Worm (Caenorhabditis elegans) whole organism, young adult: Measurements from ENCODE around the gene ZK1240.1.
A peak's percentile ranks its signal among the peaks of the same experiment; 100 is the strongest.

ENCODE experiments used
- C06A6.2 ChIP-seq: fragments of 200-800 bp; sonication (Bioruptor generic); conservative IDR thresholded peaks from 2 replicates; pipeline ENCODE4 v1.3.6; 2022; ENCODE audit warnings: missing genetic modification characterization, missing compliant biosample characterization
- F10E7.11 ChIP-seq: sonication (generic microtip); optimal IDR thresholded peaks from 2 replicates; lab custom pipeline; 2017; ENCODE audit warnings: mild to moderate bottlenecking, missing genetic modification characterization, moderate library complexity, missing compliant biosample characterization
- F33H1.4 ChIP-seq: fragments of 200-800 bp; sonication (Bioruptor generic); IDR thresholded peaks from 2 replicates; pipeline ENCODE4 v1.3.6; 2022; ENCODE audit warnings: missing genetic modification reagents, missing genetic modification characterization, missing compliant biosample characterization
- F52B5.7 ChIP-seq: sonication (generic microtip); optimal IDR thresholded peaks from 2 replicates; lab custom pipeline; 2016; ENCODE audit warnings: mild to moderate bottlenecking, missing genetic modification characterization, missing compliant biosample characterization
- F55B11.4 ChIP-seq: sonication (generic microtip); optimal IDR thresholded peaks from 2 replicates; lab custom pipeline; 2016; ENCODE audit warnings: missing compliant biosample characterization, missing genetic modification characterization, borderline replicate concordance; ENCODE audit not compliant: insufficient read depth
- K11D2.4 ChIP-seq: fragments of 200-800 bp; sonication (Bioruptor generic); IDR thresholded peaks from 2 replicates; pipeline ENCODE4 v1.3.6; 2022; ENCODE audit warnings: missing genetic modification reagents, missing genetic modification characterization, missing compliant biosample characterization
- K12H6.12 ChIP-seq: fragments of 200-800 bp; sonication (Bioruptor generic); optimal IDR thresholded peaks from 2 replicates; lab custom pipeline; 2018; ENCODE audit warnings: mild to moderate bottlenecking, missing genetic modification characterization, missing compliant biosample characterization
- Y56A3A.18 ChIP-seq: fragments of 200-800 bp; sonication (Bioruptor generic); IDR thresholded peaks from 2 replicates; pipeline ENCODE4 v1.3.6; 2022; ENCODE audit warnings: missing genetic modification reagents, missing genetic modification characterization, missing compliant biosample characterization
- ZK185.1 ChIP-seq: sonication (generic microtip); optimal IDR thresholded peaks from 2 replicates; lab custom pipeline; 2016; ENCODE audit warnings: mild to moderate bottlenecking, missing genetic modification characterization, missing compliant biosample characterization; ENCODE audit not compliant: poor library complexity, severe bottlenecking
- aptf-2 ChIP-seq: fragments of 200-800 bp; sonication (Bioruptor generic); conservative IDR thresholded peaks from 2 replicates; pipeline ENCODE4 v1.3.6; 2022; ENCODE audit warnings: missing genetic modification reagents, missing genetic modification characterization, missing compliant biosample characterization
- aptf-3 ChIP-seq: fragments of 200-800 bp; sonication (Bioruptor generic); IDR thresholded peaks from 2 replicates; pipeline ENCODE4 v1.3.6; 2022; ENCODE audit warnings: missing genetic modification characterization, missing compliant biosample characterization
- atf-7 ChIP-seq: sonication (generic microtip); optimal IDR thresholded peaks from 2 replicates; lab custom pipeline; 2017; ENCODE audit warnings: mild to moderate bottlenecking, missing genetic modification characterization, missing compliant biosample characterization
- athp-1 ChIP-seq: sonication (generic microtip); optimal IDR thresholded peaks from 2 replicates; lab custom pipeline; 2017; ENCODE audit warnings: mild to moderate bottlenecking, missing genetic modification characterization, missing compliant biosample characterization
- attf-3 ChIP-seq: fragments of 200-800 bp; sonication (Bioruptor generic); conservative IDR thresholded peaks from 2 replicates; pipeline ENCODE4 v1.3.6; 2022; ENCODE audit warnings: missing genetic modification reagents, missing genetic modification characterization, missing compliant biosample characterization
- attf-5 ChIP-seq: fragments of 200-800 bp; sonication (Bioruptor generic); optimal IDR thresholded peaks from 2 replicates; lab custom pipeline; 2018; ENCODE audit warnings: mild to moderate bottlenecking, missing genetic modification characterization, missing compliant biosample characterization
- attf-6 ChIP-seq: fragments of 200-800 bp; sonication (Bioruptor generic); IDR thresholded peaks from 2 replicates; pipeline ENCODE4 v1.3.6; 2022; ENCODE audit warnings: missing genetic modification reagents, missing genetic modification characterization, missing compliant biosample characterization
- bed-2 ChIP-seq: fragments of 200-800 bp; sonication (Bioruptor generic); IDR thresholded peaks from 2 replicates; pipeline ENCODE4 v1.3.6; 2022; ENCODE audit warnings: missing genetic modification reagents, missing genetic modification characterization, missing compliant biosample characterization
- ceh-27 ChIP-seq: fragments of 200-800 bp; sonication (Bioruptor generic); optimal IDR thresholded peaks from 2 replicates; lab custom pipeline; 2018; ENCODE audit warnings: mild to moderate bottlenecking, missing genetic modification characterization, moderate library complexity, missing compliant biosample characterization
- ceh-40 ChIP-seq: fragments of 200-800 bp; sonication (Bioruptor generic); IDR thresholded peaks from 2 replicates; pipeline ENCODE4 v1.3.6; 2022; ENCODE audit warnings: missing genetic modification characterization, missing compliant biosample characterization
- dpff-1 ChIP-seq: sonication (generic microtip); optimal IDR thresholded peaks from 2 replicates; lab custom pipeline; 2017; ENCODE audit warnings: mild to moderate bottlenecking, missing genetic modification characterization, missing compliant biosample characterization
- dpl-1 ChIP-seq: fragments of 150-350 bp; optimal IDR thresholded peaks from 2 replicates; lab custom pipeline; 2014; ENCODE audit warnings: missing biosample characterization, missing genetic modification reagents, missing genetic modification characterization
- efl-1 ChIP-seq: fragments of 150-350 bp; optimal IDR thresholded peaks from 2 replicates; lab custom pipeline; 2014; ENCODE audit warnings: missing biosample characterization, missing genetic modification reagents, missing genetic modification characterization
- him-1 ChIP-seq: sonication (generic microtip); optimal IDR thresholded peaks from 2 replicates; lab custom pipeline; 2016; ENCODE audit warnings: missing genotype, missing genetic modification reagents, missing genetic modification characterization, missing compliant biosample characterization
- hlh-12 ChIP-seq: sonication (generic microtip); optimal IDR thresholded peaks from 2 replicates; lab custom pipeline; 2016; ENCODE audit warnings: missing genetic modification characterization, missing compliant biosample characterization
- hmg-20 ChIP-seq: fragments of 200-800 bp; sonication (Bioruptor generic); IDR thresholded peaks from 2 replicates; pipeline ENCODE4 v1.3.6; 2022; ENCODE audit warnings: missing genetic modification reagents, missing genetic modification characterization, missing compliant biosample characterization
- hsf-1 ChIP-seq: fragments of 200-800 bp; sonication (Bioruptor generic); IDR thresholded peaks from 2 replicates; pipeline ENCODE4 v1.3.6; 2022; ENCODE audit warnings: missing genetic modification reagents, missing genetic modification characterization, missing compliant biosample characterization
- lag-1 ChIP-seq: fragments of 200-800 bp; sonication (Bioruptor generic); IDR thresholded peaks from 2 replicates; pipeline ENCODE4 v1.3.6; 2022; ENCODE audit warnings: missing genetic modification reagents, missing genetic modification characterization, missing compliant biosample characterization
- lsl-1 ChIP-seq: fragments of 200-800 bp; sonication (Bioruptor generic); optimal IDR thresholded peaks from 2 replicates; lab custom pipeline; 2018; ENCODE audit warnings: mild to moderate bottlenecking, missing genetic modification characterization, moderate library complexity, missing compliant biosample characterization
- madf-3 ChIP-seq: fragments of 200-800 bp; sonication (Bioruptor generic); IDR thresholded peaks from 2 replicates; pipeline ENCODE4 v1.3.6; 2022; ENCODE audit warnings: missing genetic modification reagents, missing genetic modification characterization, missing compliant biosample characterization
- rcor-1 ChIP-seq: fragments of 200-800 bp; sonication (Bioruptor generic); IDR thresholded peaks from 2 replicates; pipeline ENCODE4 v1.3.6; 2022; ENCODE audit warnings: missing genetic modification reagents, missing genetic modification characterization, missing compliant biosample characterization
- repo-1 ChIP-seq: sonication (generic microtip); optimal IDR thresholded peaks from 2 replicates; lab custom pipeline; 2017; ENCODE audit warnings: mild to moderate bottlenecking, missing genetic modification characterization, missing compliant biosample characterization
- sdz-38 ChIP-seq: sonication (generic microtip); optimal IDR thresholded peaks from 2 replicates; lab custom pipeline; 2016; ENCODE audit warnings: missing genotype, missing genetic modification characterization, missing compliant biosample characterization
- sea-2 ChIP-seq: fragments of 200-800 bp; sonication (Bioruptor generic); IDR thresholded peaks from 2 replicates; pipeline ENCODE4 v1.3.6; 2022; ENCODE audit warnings: missing genetic modification characterization, missing compliant biosample characterization
- somi-1 ChIP-seq: fragments of 200-800 bp; sonication (Bioruptor generic); optimal IDR thresholded peaks from 2 replicates; lab custom pipeline; 2018; ENCODE audit warnings: mild to moderate bottlenecking, missing genetic modification characterization, missing compliant biosample characterization
- sptf-2 ChIP-seq: fragments of 200-800 bp; sonication (Bioruptor generic); optimal IDR thresholded peaks from 2 replicates; lab custom pipeline; 2018; ENCODE audit warnings: mild to moderate bottlenecking, missing genetic modification characterization, missing compliant biosample characterization
- unc-62 ChIP-seq: fragments of 150-350 bp; optimal IDR thresholded peaks from 2 replicates; lab custom pipeline; 2014; ENCODE audit warnings: missing biosample characterization, missing genetic modification reagents, missing genetic modification characterization
- xnd-1 ChIP-seq: sonication (generic microtip); optimal IDR thresholded peaks from 2 replicates; lab custom pipeline; 2016; ENCODE audit warnings: missing genotype, missing genetic modification reagents, missing genetic modification characterization, missing compliant biosample characterization
- ztf-18 ChIP-seq: sonication (generic microtip); optimal IDR thresholded peaks from 2 replicates; lab custom pipeline; 2016; ENCODE audit warnings: missing genotype, mild to moderate bottlenecking, missing genetic modification characterization, missing compliant biosample characterization

ZK1240.1 gene

DNA sequence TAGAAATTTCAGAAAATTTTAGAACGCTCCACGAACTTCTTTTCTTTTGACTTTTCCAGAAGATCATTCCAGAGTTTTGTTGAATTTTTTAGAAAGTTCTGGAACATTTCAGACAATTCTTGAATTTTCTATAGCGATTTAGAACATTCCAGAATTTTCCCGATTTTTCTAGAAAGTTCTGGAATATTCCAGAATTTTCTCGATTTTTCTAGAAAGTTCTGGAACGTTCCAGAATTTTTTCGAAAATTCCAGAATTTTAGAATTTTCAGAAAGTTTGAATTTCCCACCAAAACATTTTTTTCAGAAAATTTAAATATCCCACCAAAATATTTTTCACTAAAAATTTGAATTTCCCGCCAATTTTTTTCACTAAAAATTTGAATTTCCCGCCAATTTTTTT is 18.8 kb downstream of the ZK1240.1 start:
- peak; percentile 93 for TF ChIP-seq hsf-1 (GFP tag; lab: Robert Waterston, UW)
- TF ChIP-seq, all 124 proteins: peak for 1; not testable (repeated sequence) for 123

DNA sequence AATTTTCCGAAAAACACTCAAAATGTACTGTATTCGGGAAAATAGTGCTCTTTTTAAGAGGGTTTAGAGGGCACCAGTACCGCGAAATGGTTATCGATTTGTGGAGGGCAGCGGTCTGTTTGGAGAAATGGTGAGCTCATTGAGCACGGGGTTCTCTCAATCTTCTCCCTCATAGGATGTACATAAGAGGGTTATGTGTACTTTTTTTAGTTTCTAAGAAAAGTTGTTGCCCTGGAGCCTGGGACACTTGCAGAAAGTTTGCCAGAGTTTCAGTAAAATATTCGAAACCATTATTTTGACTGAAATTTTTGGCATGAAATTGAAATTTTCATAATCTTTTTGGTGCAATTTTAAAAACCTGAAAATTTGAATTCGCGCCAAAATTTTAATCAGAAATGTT is 23.4 kb downstream of the ZK1240.1 start, which contains the start of gene F43C11.10:
Gene F43C11.10 (minus strand): TSS at position 101 of the 400 bp plus-strand sequence.
- TF ChIP-seq repo-1 (tag; lab: Kevin White, UChicago) (no peak), ZK185.1 (no peak), efl-1 (no peak)

DNA sequence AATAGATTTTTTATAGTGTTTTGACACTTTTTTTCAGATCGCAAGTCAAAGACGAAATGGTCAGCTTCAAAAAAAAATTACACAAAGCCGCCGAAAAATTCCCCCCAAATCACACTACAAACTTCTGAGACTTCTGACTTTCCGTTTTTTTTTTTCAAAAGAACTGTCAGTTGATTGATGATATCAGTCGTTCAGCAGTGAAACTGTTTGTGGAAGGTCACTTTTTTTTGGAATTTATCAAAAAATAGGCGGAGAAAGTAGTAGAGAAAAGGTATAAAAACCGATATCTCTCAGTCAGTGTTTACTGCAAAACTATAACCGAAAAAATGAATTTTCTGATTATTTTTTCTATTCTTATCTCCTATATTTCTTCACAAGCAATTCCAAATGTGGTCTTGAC is 23.8 kb downstream of the ZK1240.1 start, which contains the start of gene F43C11.3:
Gene F43C11.3 (plus strand): TSS at position 301 of the 400 bp plus-strand sequence.
- TF ChIP-seq F52B5.7 (tag; lab: Kevin White, UChicago), result no peak
- no peak for TF ChIP-seq ztf-18
- TF ChIP-seq F33H1.4, result no peak
- no peak for TF ChIP-seq aptf-3 (GFP tag; lab: Robert Waterston, UW)
- no peak for TF ChIP-seq attf-5 (GFP tag; lab: Kevin White, UChicago)
- no peak for TF ChIP-seq sptf-2 (GFP tag; lab: Kevin White, UChicago)
- TF ChIP-seq C06A6.2, result no peak
- no peak for TF ChIP-seq K11D2.4 (GFP tag; lab: Robert Waterston, UW)
- no peak for TF ChIP-seq athp-1
- no peak for TF ChIP-seq rcor-1 (GFP tag; lab: Robert Waterston, UW)
- TF ChIP-seq sea-2 (GFP tag; lab: Robert Waterston, UW), result no peak
- TF ChIP-seq bed-2 (GFP tag; lab: Robert Waterston, UW), result no peak
- no peak for TF ChIP-seq Y56A3A.18 (GFP tag; lab: Robert Waterston, UW)
- no peak for TF ChIP-seq aptf-2 (GFP tag; lab: Robert Waterston, UW)
- no peak for TF ChIP-seq lsl-1 (GFP tag; lab: Kevin White, UChicago)
- TF ChIP-seq, all 124 proteins: peak for 0

DNA sequence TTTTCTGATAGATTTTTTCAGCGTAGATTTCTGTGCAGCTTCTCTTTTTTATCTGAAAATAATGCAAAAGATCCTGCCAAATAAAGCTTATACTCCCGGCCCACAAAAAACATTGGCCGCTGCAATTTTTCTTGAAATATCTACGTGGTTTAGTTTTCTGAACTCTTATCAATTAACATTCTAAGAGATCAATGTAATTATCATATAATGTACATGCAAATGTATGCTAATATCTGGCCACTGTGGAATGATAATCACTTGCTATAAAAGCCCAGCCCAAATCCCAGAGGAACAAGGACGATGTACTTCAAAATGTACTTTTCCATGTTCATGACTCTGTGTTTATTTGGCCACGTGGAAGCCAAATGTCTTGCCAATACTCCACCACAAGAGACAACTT is 25.3 kb downstream of the ZK1240.1 start, which contains the start of gene F43C11.2:
Gene F43C11.2 (plus strand): TSS at position 301 of the 400 bp plus-strand sequence.
- TF ChIP-seq hmg-20 (GFP tag; lab: Robert Waterston, UW) (no peak), ceh-40 (no peak), madf-3 (GFP tag; lab: Robert Waterston, UW) (no peak), lag-1 (GFP tag; lab: Robert Waterston, UW) (no peak), somi-1 (no peak), repo-1 (tag; lab: Kevin White, UChicago) (no peak)

DNA sequence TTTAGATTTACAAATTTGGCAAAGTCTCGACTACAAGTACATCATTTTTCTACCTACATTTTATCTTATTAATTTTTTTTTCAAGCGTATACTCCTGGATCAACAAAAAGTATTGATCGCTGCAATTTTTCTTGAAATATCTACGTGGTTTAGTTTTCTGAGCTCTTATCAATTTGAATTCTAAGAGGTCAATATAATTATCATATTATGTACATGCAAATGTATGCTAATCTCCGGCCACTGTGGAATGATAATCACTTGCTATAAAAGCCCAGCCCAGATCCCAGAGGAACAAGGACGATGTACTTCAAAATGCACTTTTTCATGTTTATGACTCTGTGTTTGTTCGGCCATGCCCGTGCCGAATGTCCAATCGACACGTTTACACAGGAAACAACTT is 27.6 kb downstream of the ZK1240.1 start, which contains the start of gene F43C11.1:
Gene F43C11.1 (plus strand): TSS at position 301 of the 400 bp plus-strand sequence.
- TF ChIP-seq xnd-1 (tag; lab: Kevin White, UChicago) (no peak), ztf-18 (no peak), atf-7 (no peak), unc-62 (GFP tag; lab: Kevin White, UChicago) (no peak), hlh-12 (tag; lab: Kevin White, UChicago) (no peak), athp-1 (no peak), him-1 (tag; lab: Kevin White, UChicago) (no peak), F55B11.4 (tag; lab: Kevin White, UChicago) (no peak), attf-6 (no peak), attf-3 (GFP tag; lab: Robert Waterston, UW) (no peak), dpff-1 (tag; lab: Kevin White, UChicago) (no peak), dpl-1 (GFP tag; lab: Kevin White, UChicago) (no peak), F10E7.11 (tag; lab: Kevin White, UChicago) (no peak), sdz-38 (no peak), ceh-27 (GFP tag; lab: Kevin White, UChicago) (no peak), K12H6.12 (tag; lab: Kevin White, UChicago) (no peak)
